Worm (Caenorhabditis elegans) whole organism, L3 larva: ENCODE results near the gene chil-7.

Source experiments
- fkh-10 ChIP-seq: sonication (generic microtip); optimal IDR thresholded peaks from 2 replicates; lab custom pipeline; 2017; ENCODE audit warnings: missing biosample characterization, missing genetic modification reagents, missing genetic modification characterization
- nhr-28 ChIP-seq: fragments of 150-350 bp; optimal IDR thresholded peaks from 2 replicates; lab custom pipeline; 2014; ENCODE audit warnings: missing biosample characterization, missing genetic modification characterization

- no peak for TF ChIP-seq fkh-10
- no peak for TF ChIP-seq nhr-28 (tag; lab: Kevin White, UChicago)
These were observed 25.7 kb downstream of the chil-7 start, which contains the start of gene chil-9 for ce11 chrII:9845239-9845638.
